Worm (Caenorhabditis elegans) whole organism, mixed stage, embryonic: Measurements from ENCODE around the gene Y43F8B.23.

Experiments used
- M03D4.4 ChIP-seq: sonication (generic microtip); optimal IDR thresholded peaks from 2 replicates; lab custom pipeline; 2017; ENCODE audit warnings: mild to moderate bottlenecking, missing genetic modification characterization, missing compliant biosample characterization
- bed-3 ChIP-seq: fragments of 200-800 bp; sonication (Bioruptor generic); optimal IDR thresholded peaks from 3 replicates; lab custom pipeline; 2018; ENCODE audit warnings: mild to moderate bottlenecking, missing genetic modification characterization, moderate library complexity, missing compliant biosample characterization
- blmp-1 ChIP-seq: fragments of 150-350 bp; optimal IDR thresholded peaks from 2 replicates; lab custom pipeline; 2014; ENCODE audit warnings: missing biosample characterization, missing genetic modification characterization
- ceh-39 ChIP-seq: fragments of 150-350 bp; optimal IDR thresholded peaks from 2 replicates; lab custom pipeline; 2014; ENCODE audit warnings: missing biosample characterization, missing genetic modification characterization
- ceh-43 ChIP-seq: fragments of 200-800 bp; sonication (Bioruptor generic); optimal IDR thresholded peaks from 2 replicates; lab custom pipeline; 2018; ENCODE audit warnings: mild to moderate bottlenecking, missing genetic modification characterization, moderate library complexity, missing compliant biosample characterization
- ceh-83 ChIP-seq: fragments of 200-800 bp; sonication (Bioruptor generic); optimal IDR thresholded peaks from 2 replicates; lab custom pipeline; 2018; ENCODE audit warnings: mild to moderate bottlenecking, missing genetic modification characterization, missing compliant biosample characterization
- ces-1 ChIP-seq: fragments of 150-350 bp; optimal IDR thresholded peaks from 2 replicates; lab custom pipeline; 2014; ENCODE audit warnings: missing biosample characterization, missing genetic modification reagents, missing genetic modification characterization
- cnd-1 ChIP-seq: fragments of 200-800 bp; sonication (Bioruptor generic); optimal IDR thresholded peaks from 2 replicates; lab custom pipeline; 2018; ENCODE audit warnings: mild to moderate bottlenecking, missing genetic modification characterization, missing compliant biosample characterization
- drap-1 ChIP-seq: fragments of 200-800 bp; sonication (Bioruptor generic); optimal IDR thresholded peaks from 3 replicates; lab custom pipeline; 2018; ENCODE audit warnings: mild to moderate bottlenecking, missing genetic modification characterization, missing compliant biosample characterization
- elt-1 ChIP-seq: sonication (generic microtip); optimal IDR thresholded peaks from 2 replicates; lab custom pipeline; 2017; ENCODE audit warnings: missing genetic modification characterization, mild to moderate bottlenecking, missing compliant biosample characterization, antibody characterized with exemption, moderate library complexity, borderline replicate concordance; ENCODE audit not compliant: insufficient read depth
- elt-3 ChIP-seq: fragments of 150-350 bp; optimal IDR thresholded peaks from 2 replicates; lab custom pipeline; 2014; ENCODE audit warnings: missing biosample characterization, missing genetic modification characterization
- flh-1 ChIP-seq: fragments of 200-800 bp; sonication (Bioruptor generic); optimal IDR thresholded peaks from 2 replicates; lab custom pipeline; 2018; ENCODE audit warnings: mild to moderate bottlenecking, missing genetic modification characterization, moderate library complexity, missing compliant biosample characterization
- ham-2 ChIP-seq: fragments of 200-800 bp; sonication (Bioruptor generic); optimal IDR thresholded peaks from 2 replicates; lab custom pipeline; 2018; ENCODE audit warnings: mild to moderate bottlenecking, missing genetic modification characterization, missing compliant biosample characterization
- hlh-1 ChIP-seq: fragments of 150-350 bp; optimal IDR thresholded peaks from 2 replicates; lab custom pipeline; 2014; ENCODE audit warnings: missing biosample characterization, missing genetic modification reagents, missing genetic modification characterization
- lin-13 ChIP-seq: fragments of 150-350 bp; optimal IDR thresholded peaks from 2 replicates; lab custom pipeline; 2014; ENCODE audit warnings: missing biosample characterization, missing genetic modification characterization
- lin-32 ChIP-seq: fragments of 200-800 bp; sonication (Bioruptor generic); optimal IDR thresholded peaks from 2 replicates; lab custom pipeline; 2018; ENCODE audit warnings: mild to moderate bottlenecking, missing genetic modification characterization, missing compliant biosample characterization
- lsy-2 ChIP-seq: fragments of 150-350 bp; optimal IDR thresholded peaks from 2 replicates; lab custom pipeline; 2014; ENCODE audit warnings: missing biosample characterization, missing genetic modification characterization
- mab-5 ChIP-seq: fragments of 150-350 bp; optimal IDR thresholded peaks from 2 replicates; lab custom pipeline; 2014; ENCODE audit warnings: missing biosample characterization, missing genetic modification characterization
- mep-1 ChIP-seq: fragments of 150-350 bp; optimal IDR thresholded peaks from 2 replicates; lab custom pipeline; 2017; ENCODE audit warnings: missing biosample characterization, missing genetic modification reagents, missing genetic modification characterization, inconsistent platforms
- mls-2 ChIP-seq: sonication (generic microtip); optimal IDR thresholded peaks from 2 replicates; lab custom pipeline; 2016; ENCODE audit warnings: mild to moderate bottlenecking, missing genetic modification characterization, moderate library complexity, missing compliant biosample characterization
- nhr-2 ChIP-seq: fragments of 150-350 bp; optimal IDR thresholded peaks from 2 replicates; lab custom pipeline; 2014; ENCODE audit warnings: missing biosample characterization, missing genetic modification characterization
- nhr-237 ChIP-seq: fragments of 150-350 bp; optimal IDR thresholded peaks from 2 replicates; lab custom pipeline; 2014; ENCODE audit warnings: missing biosample characterization, missing genetic modification characterization
- nhr-28 ChIP-seq: fragments of 150-350 bp; optimal IDR thresholded peaks from 2 replicates; lab custom pipeline; 2014; ENCODE audit warnings: missing biosample characterization, missing genetic modification characterization
- nhr-76 ChIP-seq: sonication (generic microtip); optimal IDR thresholded peaks from 2 replicates; lab custom pipeline; 2017; ENCODE audit warnings: missing biosample characterization, missing genetic modification characterization
- pha-4 ChIP-seq: fragments of 150-350 bp; optimal IDR thresholded peaks from 2 replicates; lab custom pipeline; 2018; ENCODE audit warnings: missing biosample characterization, missing genetic modification reagents, missing genetic modification characterization
- sem-2 ChIP-seq: fragments of 200-800 bp; sonication (Bioruptor generic); optimal IDR thresholded peaks from 2 replicates; lab custom pipeline; 2018; ENCODE audit warnings: mild to moderate bottlenecking, missing genetic modification characterization, missing compliant biosample characterization
- snpc-4 ChIP-seq: fragments of 150-350 bp; optimal IDR thresholded peaks from 2 replicates; lab custom pipeline; 2014; ENCODE audit warnings: missing biosample characterization, missing genetic modification characterization
- sptf-1 ChIP-seq: sonication (generic microtip); optimal IDR thresholded peaks from 2 replicates; lab custom pipeline; 2017; ENCODE audit warnings: mild to moderate bottlenecking, missing genetic modification characterization, moderate library complexity, missing compliant biosample characterization
- tbx-8 ChIP-seq: fragments of 200-800 bp; sonication (Bioruptor generic); optimal IDR thresholded peaks from 2 replicates; lab custom pipeline; 2018; ENCODE audit warnings: mild to moderate bottlenecking, missing genetic modification characterization, moderate library complexity, missing compliant biosample characterization
- unc-120 ChIP-seq: sonication (generic microtip); optimal IDR thresholded peaks from 2 replicates; lab custom pipeline; 2017; ENCODE audit warnings: missing genetic modification characterization, missing compliant biosample characterization; ENCODE audit not compliant: poor library complexity, severe bottlenecking
- unc-39 ChIP-seq: fragments of 150-350 bp; optimal IDR thresholded peaks from 2 replicates; lab custom pipeline; 2014; ENCODE audit warnings: missing biosample characterization, missing genetic modification characterization
- unc-62 ChIP-seq: fragments of 150-350 bp; optimal IDR thresholded peaks from 2 replicates; lab custom pipeline; 2014; ENCODE audit warnings: missing biosample characterization, missing genetic modification reagents, missing genetic modification characterization
- ztf-11 ChIP-seq: fragments of 150-350 bp; optimal IDR thresholded peaks from 2 replicates; lab custom pipeline; 2014; ENCODE audit warnings: missing biosample characterization, missing genetic modification characterization

Y43F8B.23 gene

ce11 chrV:19467574-19467973 is at the start of gene Y43F8B.23:
Gene Y43F8B.23 (minus strand): TSS chrV:19467648.
- TF ChIP-seq cnd-1 (no peak), ceh-43 (GFP tag; lab: Kevin White, UChicago) (no peak), snpc-4 (tag; lab: Kevin White, UChicago) (no peak), ham-2 (GFP tag; lab: Kevin White, UChicago) (no peak), sem-2 (GFP tag; lab: Kevin White, UChicago) (no peak), ceh-83 (GFP tag; lab: Kevin White, UChicago) (no peak), lin-32 (GFP tag; lab: Kevin White, UChicago) (no peak), ces-1 (GFP tag; lab: Kevin White, UChicago) (no peak), unc-120 (tag; lab: Kevin White, UChicago) (no peak), nhr-28 (tag; lab: Kevin White, UChicago) (no peak), nhr-2 (tag; lab: Kevin White, UChicago) (no peak)
- TF ChIP-seq, all 35 proteins: peak for 0

- TF ChIP-seq ztf-11 (tag; lab: Kevin White, UChicago) = no peak
- TF ChIP-seq drap-1 (GFP tag; lab: Kevin White, UChicago) = peak; percentile 29
- TF ChIP-seq nhr-237 (tag; lab: Kevin White, UChicago) = no peak
- TF ChIP-seq sem-2 (GFP tag; lab: Kevin White, UChicago) = no peak
- TF ChIP-seq tbx-8 = no peak
- no peak for TF ChIP-seq lin-13 (tag; lab: Kevin White, UChicago)
- TF ChIP-seq ceh-39 (tag; lab: Kevin White, UChicago) = no peak
- TF ChIP-seq ceh-83 (GFP tag; lab: Kevin White, UChicago) = no peak
- TF ChIP-seq, all 35 proteins: peak for 1
Observed at ce11 chrV:19513552-19513951, 46.1 kb upstream of the Y43F8B.23 start, which contains the start of gene phy-4. Gene phy-4 (minus strand): TSS chrV:19513652.

- TF ChIP-seq hlh-1 (tag; lab: Kevin White, UChicago) = no peak
- TF ChIP-seq ham-2 (GFP tag; lab: Kevin White, UChicago) = peak; percentile 8
Observed at ce11 chrV:19512260-19512947, 45.0 kb upstream of the Y43F8B.23 start, which contains the start of gene Y43F8B.19. Gene Y43F8B.19 (minus strand): TSS chrV:19512310.

ce11 chrV:19510925-19511324 is 43.5 kb upstream of the Y43F8B.23 start:
- TF ChIP-seq sem-2 (GFP tag; lab: Kevin White, UChicago) (no peak), ceh-39 (tag; lab: Kevin White, UChicago) (no peak), snpc-4 (tag; lab: Kevin White, UChicago) (no peak), lin-32 (GFP tag; lab: Kevin White, UChicago) (no peak), mep-1 (tag; lab: Kevin White, UChicago) (no peak), cnd-1 (no peak), bed-3 (GFP tag; lab: Kevin White, UChicago) (no peak), lin-13 (tag; lab: Kevin White, UChicago) (no peak), pha-4 (tag; lab: Kevin White, UChicago) (no peak), unc-120 (tag; lab: Kevin White, UChicago) (no peak), unc-62 (GFP tag; lab: Kevin White, UChicago) (no peak), mab-5 (tag; lab: Kevin White, UChicago) (no peak)

- no peak for TF ChIP-seq elt-1
- no peak for TF ChIP-seq unc-62 (GFP tag; lab: Kevin White, UChicago)
- TF ChIP-seq pha-4 (tag; lab: Kevin White, UChicago) = no peak
- TF ChIP-seq lin-32 (GFP tag; lab: Kevin White, UChicago) = no peak
- no peak for TF ChIP-seq cnd-1
- TF ChIP-seq nhr-28 (tag; lab: Kevin White, UChicago) = no peak
- no peak for TF ChIP-seq sptf-1 (tag; lab: Kevin White, UChicago)
- no peak for TF ChIP-seq mls-2 (tag; lab: Kevin White, UChicago)
- no peak for TF ChIP-seq elt-3 (tag; lab: Kevin White, UChicago)
Observed at ce11 chrV:19510352-19510751, 42.9 kb upstream of the Y43F8B.23 start.

ce11 chrV:19509061-19509460 is 41.6 kb upstream of the Y43F8B.23 start:
- TF ChIP-seq tbx-8 (no peak), pha-4 (tag; lab: Kevin White, UChicago) (no peak), unc-39 (tag; lab: Kevin White, UChicago) (no peak), nhr-76 (tag; lab: Kevin White, UChicago) (no peak), hlh-1 (tag; lab: Kevin White, UChicago) (no peak), nhr-28 (tag; lab: Kevin White, UChicago) (no peak), M03D4.4 (tag; lab: Kevin White, UChicago) (no peak), flh-1 (GFP tag; lab: Kevin White, UChicago) (no peak), nhr-2 (tag; lab: Kevin White, UChicago) (no peak), lin-32 (GFP tag; lab: Kevin White, UChicago) (no peak), unc-62 (GFP tag; lab: Kevin White, UChicago) (no peak), blmp-1 (no peak), lsy-2 (tag; lab: Kevin White, UChicago) (no peak), mls-2 (tag; lab: Kevin White, UChicago) (no peak)
